Fruit fly (Drosophila melanogaster) whole organism, prepupa: ENCODE measurements around the gene PH4alphaSG2.
A peak's percentile ranks its signal among the peaks of the same experiment; 100 is the strongest.

Source experiments
- Blimp-1 ChIP-seq: fragments of 200-800 bp; sonication (Bioruptor generic); optimal IDR thresholded peaks from 3 replicates; lab custom pipeline; 2017; ENCODE audit warnings: missing biosample characterization, missing genetic modification characterization, mild to moderate bottlenecking, moderate library complexity, missing genetic modification reagents
- CG10669 ChIP-seq: fragments of 200-800 bp; sonication (Bioruptor generic); optimal IDR thresholded peaks from 3 replicates; lab custom pipeline; 2018; ENCODE audit warnings: missing biosample characterization, mild to moderate bottlenecking, missing genetic modification characterization, moderate library complexity
- CG11762 ChIP-seq: fragments of 200-800 bp; sonication (Bioruptor generic); optimal IDR thresholded peaks from 3 replicates; lab custom pipeline; 2016; ENCODE audit warnings: missing biosample characterization, missing genetic modification characterization; ENCODE audit not compliant: insufficient read depth
- CG15336 ChIP-seq: fragments of 200-800 bp; sonication (Bioruptor generic); IDR thresholded peaks from 2 replicates; pipeline ENCODE4 v1.3.6; 2022; ENCODE audit warnings: missing biosample characterization, missing genetic modification characterization
- CG3032 ChIP-seq: fragments of 200-800 bp; optimal IDR thresholded peaks from 2 replicates; lab custom pipeline; 2019; ENCODE audit warnings: missing biosample characterization, mild to moderate bottlenecking, missing genetic modification characterization, moderate library complexity
- CG31627 ChIP-seq: fragments of 200-800 bp; sonication (Bioruptor generic); optimal IDR thresholded peaks from 3 replicates; lab custom pipeline; 2016; ENCODE audit warnings: missing biosample characterization, missing genetic modification characterization
- CG32006 ChIP-seq: fragments of 200-800 bp; sonication (Bioruptor generic); optimal IDR thresholded peaks from 3 replicates; lab custom pipeline; 2017; ENCODE audit warnings: missing biosample characterization, mild to moderate bottlenecking, missing genetic modification characterization
- CG34406 ChIP-seq: fragments of 200-800 bp; sonication (Bioruptor generic); optimal IDR thresholded peaks from 3 replicates; lab custom pipeline; 2016; ENCODE audit warnings: missing biosample characterization, missing genetic modification characterization
- CG3919 ChIP-seq: fragments of 200-800 bp; sonication (Bioruptor generic); optimal IDR thresholded peaks from 3 replicates; lab custom pipeline; 2016; ENCODE audit warnings: missing biosample characterization, missing genetic modification characterization
- CG4318 ChIP-seq: fragments of 200-800 bp; sonication (Bioruptor generic); optimal IDR thresholded peaks from 3 replicates; lab custom pipeline; 2017; ENCODE audit warnings: missing biosample characterization, mild to moderate bottlenecking, missing genetic modification characterization
- CG6276 ChIP-seq: fragments of 200-800 bp; sonication (Bioruptor generic); optimal IDR thresholded peaks from 2 replicates; lab custom pipeline; 2017; ENCODE audit warnings: missing biosample characterization, mild to moderate bottlenecking, missing genetic modification characterization
- CG6792 ChIP-seq: fragments of 200-800 bp; sonication (Bioruptor generic); optimal IDR thresholded peaks from 3 replicates; lab custom pipeline; 2016; ENCODE audit warnings: missing biosample characterization, missing genetic modification characterization
- CG6808 ChIP-seq: fragments of 200-800 bp; sonication (Bioruptor generic); optimal IDR thresholded peaks from 3 replicates; lab custom pipeline; 2017; ENCODE audit warnings: missing biosample characterization, missing genetic modification characterization, mild to moderate bottlenecking, moderate library complexity, missing genetic modification reagents
- CG6854 ChIP-seq: fragments of 200-800 bp; sonication (Bioruptor generic); optimal IDR thresholded peaks from 2 replicates; lab custom pipeline; 2017; ENCODE audit warnings: missing biosample characterization, mild to moderate bottlenecking, missing genetic modification characterization
- CG8119 ChIP-seq: fragments of 200-800 bp; sonication (Bioruptor generic); IDR thresholded peaks from 3 replicates; pipeline ENCODE4 v1.3.6; 2022; ENCODE audit warnings: missing biosample characterization, missing genetic modification characterization
- CG8319 ChIP-seq: fragments of 200-800 bp; sonication (Bioruptor generic); optimal IDR thresholded peaks from 3 replicates; lab custom pipeline; 2016; ENCODE audit warnings: missing biosample characterization, missing genetic modification characterization
- CG9139 ChIP-seq: fragments of 200-800 bp; sonication (Bioruptor generic); optimal IDR thresholded peaks from 3 replicates; lab custom pipeline; 2017; ENCODE audit warnings: missing biosample characterization, mild to moderate bottlenecking, missing genetic modification characterization
- Eip75B ChIP-seq: fragments of 200-800 bp; sonication (Bioruptor generic); optimal IDR thresholded peaks from 3 replicates; lab custom pipeline; 2016; ENCODE audit warnings: missing biosample characterization, missing genetic modification characterization
- Eip78C ChIP-seq: fragments of 200-800 bp; sonication (Bioruptor generic); peaks from one replicate; lab custom pipeline; 2016; ENCODE audit warnings: missing biosample characterization, missing genetic modification characterization
- Eip93F ChIP-seq: fragments of 200-800 bp; sonication (Bioruptor generic); optimal IDR thresholded peaks from 2 replicates; lab custom pipeline; 2016; ENCODE audit warnings: missing biosample characterization, mild to moderate bottlenecking, missing genetic modification characterization
- Ets21C ChIP-seq: fragments of 200-800 bp; sonication (Bioruptor generic); optimal IDR thresholded peaks from 3 replicates; lab custom pipeline; 2016; ENCODE audit warnings: missing biosample characterization, missing genetic modification characterization
- Hr38 ChIP-seq: sonication (Bioruptor generic); optimal IDR thresholded peaks from 2 replicates; lab custom pipeline; 2016; ENCODE audit warnings: missing biosample characterization, missing genetic modification characterization
- Hr39 ChIP-seq: fragments of 200-800 bp; sonication (Bioruptor generic); optimal IDR thresholded peaks from 2 replicates; lab custom pipeline; 2016; ENCODE audit warnings: missing biosample characterization, missing genetic modification characterization
- Hr4 ChIP-seq: fragments of 200-800 bp; sonication (Bioruptor generic); optimal IDR thresholded peaks from 3 replicates; lab custom pipeline; 2016; ENCODE audit warnings: missing biosample characterization, missing genetic modification characterization
- Lpt ChIP-seq: fragments of 200-800 bp; sonication (Bioruptor generic); optimal IDR thresholded peaks from 3 replicates; lab custom pipeline; 2016; ENCODE audit warnings: missing biosample characterization, missing genetic modification characterization
- OdsH ChIP-seq: fragments of 200-800 bp; sonication (Bioruptor generic); optimal IDR thresholded peaks from 3 replicates; lab custom pipeline; 2016; ENCODE audit warnings: missing biosample characterization, missing genetic modification characterization
- Sox102F ChIP-seq: fragments of 200-800 bp; sonication (Bioruptor generic); optimal IDR thresholded peaks from 2 replicates; lab custom pipeline; 2016; ENCODE audit warnings: missing biosample characterization, mild to moderate bottlenecking, missing genetic modification characterization
- acj6 ChIP-seq: fragments of 200-800 bp; sonication (Bioruptor generic); optimal IDR thresholded peaks from 3 replicates; lab custom pipeline; 2016; ENCODE audit warnings: missing biosample characterization, missing genetic modification characterization
- dac ChIP-seq: fragments of 200-800 bp; sonication (Bioruptor generic); optimal IDR thresholded peaks from 2 replicates; lab custom pipeline; 2017; ENCODE audit warnings: missing biosample characterization, mild to moderate bottlenecking, missing genetic modification characterization
- eg ChIP-seq: fragments of 200-800 bp; sonication (Bioruptor generic); IDR thresholded peaks from 3 replicates; pipeline ENCODE4 v1.3.6; 2022; ENCODE audit warnings: missing biosample characterization, missing genetic modification characterization
- esn ChIP-seq: fragments of 200-800 bp; sonication (Bioruptor generic); optimal IDR thresholded peaks from 2 replicates; lab custom pipeline; 2016; ENCODE audit warnings: missing biosample characterization, mild to moderate bottlenecking, missing genetic modification characterization, moderate library complexity
- fd59A ChIP-seq: fragments of 200-800 bp; sonication (Bioruptor generic); optimal IDR thresholded peaks from 2 replicates; lab custom pipeline; 2017; ENCODE audit warnings: missing biosample characterization, mild to moderate bottlenecking, missing genetic modification characterization, missing genetic modification reagents
- fd85E ChIP-seq: fragments of 200-800 bp; sonication (Bioruptor generic); optimal IDR thresholded peaks from 3 replicates; lab custom pipeline; 2016; ENCODE audit warnings: missing biosample characterization, missing genetic modification characterization
- fkh ChIP-seq: fragments of 200-800 bp; sonication (Bioruptor generic); optimal IDR thresholded peaks from 3 replicates; lab custom pipeline; 2017; ENCODE audit warnings: missing biosample characterization, mild to moderate bottlenecking, missing genetic modification characterization, moderate library complexity
- lz ChIP-seq: fragments of 200-800 bp; sonication (Bioruptor generic); optimal IDR thresholded peaks from 3 replicates; lab custom pipeline; 2016; ENCODE audit warnings: missing biosample characterization, missing genetic modification characterization
- pdm3 ChIP-seq: fragments of 200-800 bp; sonication (Bioruptor generic); optimal IDR thresholded peaks from 3 replicates; lab custom pipeline; 2016; ENCODE audit warnings: missing biosample characterization, missing genetic modification characterization
- salr ChIP-seq, 2 experiments: fragments of 200-800 bp; sonication (Bioruptor generic); optimal IDR thresholded peaks; 3 replicates each; lab custom pipeline; 2016 to 2018; ENCODE audit warnings: missing biosample characterization in 2 of 2, missing genetic modification characterization in 2 of 2, mild to moderate bottlenecking in 1 of 2
- spab ChIP-seq: fragments of 200-800 bp; sonication (Bioruptor generic); optimal IDR thresholded peaks from 2 replicates; lab custom pipeline; 2017; ENCODE audit warnings: missing biosample characterization, mild to moderate bottlenecking, missing genetic modification characterization, missing genetic modification reagents
- ss ChIP-seq, 2 experiments: fragments of 200-800 bp; sonication (Bioruptor generic); optimal IDR thresholded peaks; 2 replicates in 1 of 2; 3 replicates in 1 of 2; lab custom pipeline; 2017 to 2018; ENCODE audit warnings: mild to moderate bottlenecking in 2 of 2, missing biosample characterization in 2 of 2, missing genetic modification characterization in 2 of 2, moderate library complexity in 1 of 2
- svp ChIP-seq: fragments of 200-800 bp; sonication (Bioruptor generic); peaks from one replicate; lab custom pipeline; 2016; ENCODE audit warnings: missing biosample characterization, missing genetic modification characterization
- topi ChIP-seq: fragments of 200-800 bp; sonication (Bioruptor generic); optimal IDR thresholded peaks from 3 replicates; lab custom pipeline; 2016; ENCODE audit warnings: missing biosample characterization, missing genetic modification characterization
- vri ChIP-seq: fragments of 200-800 bp; sonication (Bioruptor generic); optimal IDR thresholded peaks from 3 replicates; lab custom pipeline; 2016; ENCODE audit warnings: missing biosample characterization, mild to moderate bottlenecking, missing genetic modification characterization

Gene PH4alphaSG2

dm6 chr3R:30540196-30540595, 50.3 kb downstream of the PH4alphaSG2 start (continued):
- TF ChIP-seq CG6792 (GFP tag; lab: Kevin White, UChicago), result peak; percentile 58
- TF ChIP-seq salr (GFP tag; optimal IDR thresholded peaks at IDR 0.05; lab: Kevin White, UChicago), result peak; percentile 33 to 55
- TF ChIP-seq CG3032 (tag; lab: Kevin White, UChicago), result no peak
- TF ChIP-seq spab (GFP tag; lab: Kevin White, UChicago), result peak; percentile 37
- peak; percentile 10 for TF ChIP-seq Blimp-1 (GFP tag; lab: Kevin White, UChicago)
- peak; percentile 64 for TF ChIP-seq CG32006
- TF ChIP-seq dac, result peak; percentile 40
- peak; percentile 51 for TF ChIP-seq esn
- peak; percentile 55 for TF ChIP-seq CG6276 (GFP tag; lab: Kevin White, UChicago)
- peak; percentile 58 for TF ChIP-seq CG10669 (GFP tag; lab: Kevin White, UChicago)
- no peak for TF ChIP-seq ss (GFP tag; optimal IDR thresholded peaks at IDR 0.05; lab: Kevin White, UChicago)
- TF ChIP-seq CG9139 (GFP tag; lab: Kevin White, UChicago), result no peak
- no peak for TF ChIP-seq Eip93F (GFP tag; lab: Kevin White, UChicago)
- peak; percentile 54 for TF ChIP-seq Eip75B
- TF ChIP-seq CG34406 (GFP tag; lab: Kevin White, UChicago), result peak; percentile 40
- no peak for TF ChIP-seq vri (GFP tag; lab: Kevin White, UChicago)
- peak; percentile 47 for TF ChIP-seq acj6 (GFP tag; lab: Kevin White, UChicago)
- TF ChIP-seq CG4318 (GFP tag; lab: Kevin White, UChicago), result peak; percentile 46
- no peak for TF ChIP-seq fd85E (GFP tag; lab: Kevin White, UChicago)
- peak; percentile 71 for TF ChIP-seq pdm3 (GFP tag; lab: Kevin White, UChicago)
- no peak for TF ChIP-seq CG6854 (GFP tag; lab: Kevin White, UChicago)
- peak; percentile 33 for TF ChIP-seq Sox102F (GFP tag; lab: Kevin White, UChicago)
- TF ChIP-seq CG6808, result peak; percentile 33
- TF ChIP-seq fd59A (GFP tag; lab: Kevin White, UChicago), result peak; percentile 24
- TF ChIP-seq Hr38 (GFP tag; lab: Kevin White, UChicago), result no peak
- TF ChIP-seq eg (GFP tag; lab: Robert Waterston, UW), result peak; percentile 86
- TF ChIP-seq CG11762 (GFP tag; lab: Kevin White, UChicago), result peak; percentile 43
- peak; percentile 69 for TF ChIP-seq OdsH (GFP tag; lab: Kevin White, UChicago)
- TF ChIP-seq CG15336, result peak; percentile 81
- TF ChIP-seq CG8319 (GFP tag; lab: Kevin White, UChicago), result peak; percentile 22
- TF ChIP-seq Hr39 (GFP tag; lab: Kevin White, UChicago), result peak; percentile 76
- peak; percentile 69 for TF ChIP-seq svp

DNA sequence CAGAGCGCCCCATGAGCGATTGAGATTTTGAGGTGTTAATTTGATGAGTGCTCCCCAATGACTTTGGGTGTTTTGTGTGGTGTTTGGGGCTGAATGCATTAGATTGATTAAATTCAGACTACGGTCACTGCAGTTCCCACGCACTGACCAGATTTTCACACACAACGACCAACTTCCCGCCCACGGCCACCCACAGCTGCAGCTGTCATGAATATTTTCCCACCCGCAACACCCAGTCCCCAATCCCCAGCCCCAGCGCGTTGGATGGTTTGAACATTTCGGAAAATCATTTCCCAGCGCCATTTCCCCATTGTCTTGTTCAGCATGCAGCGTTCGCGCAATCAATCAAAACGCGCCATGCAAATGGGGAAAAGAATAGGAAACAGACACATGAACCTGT, 51.6 kb downstream of the PH4alphaSG2 start:
- no peak for TF ChIP-seq lz (GFP tag; lab: Kevin White, UChicago)
- TF ChIP-seq CG10669 (GFP tag; lab: Kevin White, UChicago), result no peak
- no peak for TF ChIP-seq CG8119 (GFP tag; lab: Robert Waterston, UW)
- TF ChIP-seq ss (GFP tag; optimal IDR thresholded peaks at IDR 0.05; lab: Kevin White, UChicago), result no peak
- no peak for TF ChIP-seq CG3919
- no peak for TF ChIP-seq CG4318 (GFP tag; lab: Kevin White, UChicago)
- TF ChIP-seq Eip75B, result no peak
- TF ChIP-seq Lpt (GFP tag; lab: Kevin White, UChicago), result no peak
- TF ChIP-seq fkh (GFP tag; lab: Kevin White, UChicago), result no peak
- no peak for TF ChIP-seq CG15336
- no peak for TF ChIP-seq Hr39 (GFP tag; lab: Kevin White, UChicago)
- TF ChIP-seq Eip78C (GFP tag; lab: Kevin White, UChicago), result no peak
- no peak for TF ChIP-seq CG9139 (GFP tag; lab: Kevin White, UChicago)
- no peak for TF ChIP-seq topi
- no peak for TF ChIP-seq Hr4
- TF ChIP-seq Ets21C, result no peak
- no peak for TF ChIP-seq fd59A (GFP tag; lab: Kevin White, UChicago)
- no peak for TF ChIP-seq Hr38 (GFP tag; lab: Kevin White, UChicago)
- TF ChIP-seq CG31627 (GFP tag; lab: Kevin White, UChicago), result no peak
